Fruit fly (Drosophila melanogaster) whole organism, embryonic: ENCODE results near the gene CG46465.
A peak's percentile ranks its signal among the peaks of the same experiment; 100 is the strongest.

Experiments
- Bgb ChIP-seq: fragments of 200-800 bp; sonication (Bioruptor generic); IDR thresholded peaks from 2 replicates; pipeline ENCODE4 v1.3.6; 2022; ENCODE audit warnings: missing biosample characterization, missing genetic modification characterization; ENCODE audit not compliant: partially characterized antibody
- CG10321 ChIP-seq: fragments of 200-800 bp; sonication (Bioruptor generic); IDR thresholded peaks from 2 replicates; pipeline ENCODE4 v1.3.6; 2022; ENCODE audit warnings: missing biosample characterization, missing genetic modification characterization
- CG11560 ChIP-seq: fragments of 200-800 bp; sonication (Bioruptor generic); IDR thresholded peaks from 3 replicates; pipeline ENCODE4 v1.3.6; 2022; ENCODE audit warnings: missing biosample characterization, missing genetic modification characterization
- CG12219 ChIP-seq: fragments of 200-800 bp; sonication (Bioruptor generic); optimal IDR thresholded peaks from 3 replicates; lab custom pipeline; 2018; ENCODE audit warnings: missing biosample characterization, mild to moderate bottlenecking, missing genetic modification characterization
- CG12236 ChIP-seq: fragments of 200-800 bp; sonication (Bioruptor generic); optimal IDR thresholded peaks from 2 replicates; lab custom pipeline; 2016; ENCODE audit warnings: missing biosample characterization, missing genetic modification characterization
- CG12769 ChIP-seq: fragments of 200-800 bp; sonication (Bioruptor generic); optimal IDR thresholded peaks from 2 replicates; lab custom pipeline; 2019; ENCODE audit warnings: missing biosample characterization, mild to moderate bottlenecking, missing genetic modification characterization, moderate library complexity
- CG13296 ChIP-seq: fragments of 200-800 bp; sonication (Bioruptor generic); optimal IDR thresholded peaks from 3 replicates; lab custom pipeline; 2018; ENCODE audit warnings: missing biosample characterization, mild to moderate bottlenecking, missing genetic modification characterization
- CG14667 ChIP-seq: fragments of 200-800 bp; sonication (Bioruptor generic); IDR thresholded peaks from 2 replicates; pipeline ENCODE4 v1.3.6; 2022; ENCODE audit warnings: missing biosample characterization, missing genetic modification characterization
- CG15011 ChIP-seq: fragments of 200-800 bp; sonication (Bioruptor generic); optimal IDR thresholded peaks from 3 replicates; lab custom pipeline; 2018; ENCODE audit warnings: missing biosample characterization, mild to moderate bottlenecking, missing genetic modification characterization
- CG1529 ChIP-seq: fragments of 200-800 bp; sonication (Bioruptor generic); optimal IDR thresholded peaks from 3 replicates; lab custom pipeline; 2018; ENCODE audit warnings: missing biosample characterization, missing genetic modification characterization
- CG15601 ChIP-seq: fragments of 200-800 bp; sonication (Bioruptor generic); optimal IDR thresholded peaks from 3 replicates; lab custom pipeline; 2019; ENCODE audit warnings: missing biosample characterization, mild to moderate bottlenecking, missing genetic modification characterization, moderate library complexity
- CG17186 ChIP-seq: fragments of 200-800 bp; sonication (Bioruptor generic); optimal IDR thresholded peaks from 3 replicates; lab custom pipeline; 2017; ENCODE audit warnings: missing biosample characterization, missing genetic modification reagents, missing genetic modification characterization
- CG17385 ChIP-seq: fragments of 200-800 bp; sonication (Bioruptor generic); optimal IDR thresholded peaks from 3 replicates; lab custom pipeline; 2018; ENCODE audit warnings: missing biosample characterization, mild to moderate bottlenecking, missing genetic modification characterization
- CG2199 ChIP-seq: fragments of 200-800 bp; sonication (Bioruptor generic); IDR thresholded peaks from 3 replicates; pipeline ENCODE4 v1.3.6; 2022; ENCODE audit warnings: missing biosample characterization, missing genetic modification characterization
- CG34224 ChIP-seq: fragments of 200-800 bp; sonication (Bioruptor generic); IDR thresholded peaks from 3 replicates; pipeline ENCODE4 v1.3.6; 2022; ENCODE audit warnings: missing biosample characterization, missing genetic modification characterization; ENCODE audit not compliant: partially characterized antibody
- CG4424 ChIP-seq: fragments of 200-800 bp; sonication (Bioruptor generic); optimal IDR thresholded peaks from 3 replicates; lab custom pipeline; 2016; ENCODE audit warnings: missing biosample characterization, missing genetic modification characterization
- CG8478 ChIP-seq: fragments of >200 bp; optimal IDR thresholded peaks from 2 replicates; lab custom pipeline; 2018
- CG9437 ChIP-seq: fragments of 200-800 bp; sonication (Bioruptor generic); optimal IDR thresholded peaks from 2 replicates; lab custom pipeline; 2018; ENCODE audit warnings: missing biosample characterization, mild to moderate bottlenecking, missing genetic modification characterization
- CkIIα-i1 ChIP-seq: fragments of 200-800 bp; sonication (Bioruptor generic); IDR thresholded peaks from 2 replicates; pipeline ENCODE4 v1.3.6; 2022; ENCODE audit warnings: missing biosample characterization, missing genetic modification characterization
- D19B ChIP-seq: fragments of 200-800 bp; sonication (Bioruptor generic); optimal IDR thresholded peaks from 2 replicates; lab custom pipeline; 2017; ENCODE audit warnings: missing biosample characterization, mild to moderate bottlenecking, missing genetic modification characterization
- Doc2 ChIP-seq: fragments of 200-800 bp; sonication (Bioruptor generic); IDR thresholded peaks from 2 replicates; pipeline ENCODE4 v1.3.6; 2022; ENCODE audit warnings: missing biosample characterization, missing genetic modification characterization
- Lhr ChIP-seq: fragments of 200-800 bp; sonication (Bioruptor generic); optimal IDR thresholded peaks from 3 replicates; lab custom pipeline; 2017; ENCODE audit warnings: mild to moderate bottlenecking, missing biosample characterization, missing genetic modification reagents, missing genetic modification characterization
- Lim3 ChIP-seq: fragments of 200-800 bp; sonication (Bioruptor generic); IDR thresholded peaks from 2 replicates; pipeline ENCODE4 v1.3.6; 2022; ENCODE audit warnings: missing biosample characterization, missing genetic modification characterization
- Lpt ChIP-seq: fragments of >200 bp; optimal IDR thresholded peaks from 2 replicates; lab custom pipeline; 2018; ENCODE audit warnings: missing biosample characterization, missing genetic modification characterization
- Mad ChIP-seq: fragments of 200-800 bp; sonication (Bioruptor generic); optimal IDR thresholded peaks from 2 replicates; lab custom pipeline; 2016; ENCODE audit warnings: missing biosample characterization, missing genetic modification characterization
- Neu2 ChIP-seq: fragments of 200-800 bp; sonication (Bioruptor generic); optimal IDR thresholded peaks from 3 replicates; lab custom pipeline; 2016; ENCODE audit warnings: missing biosample characterization, missing genetic modification characterization, borderline replicate concordance
- Poxn ChIP-seq: fragments of 200-800 bp; sonication (Bioruptor generic); IDR thresholded peaks from 2 replicates; pipeline ENCODE4 v1.3.6; 2022; ENCODE audit warnings: missing biosample characterization, missing genetic modification characterization
- Ravus ChIP-seq: fragments of 200-800 bp; sonication (Bioruptor generic); IDR thresholded peaks from 2 replicates; pipeline ENCODE4 v1.3.6; 2022; ENCODE audit warnings: missing biosample characterization, missing genetic modification characterization
- Rx ChIP-seq: fragments of 200-800 bp; sonication (Bioruptor generic); IDR thresholded peaks from 2 replicates; pipeline ENCODE4 v1.3.6; 2022; ENCODE audit warnings: missing biosample characterization, missing genetic modification characterization
- YL-1 ChIP-seq: fragments of 200-800 bp; sonication (Bioruptor generic); optimal IDR thresholded peaks from 3 replicates; lab custom pipeline; 2017; ENCODE audit warnings: missing biosample characterization, mild to moderate bottlenecking, missing genetic modification characterization
- amos ChIP-seq: fragments of 200-800 bp; sonication (Bioruptor generic); IDR thresholded peaks from 2 replicates; pipeline ENCODE4 v1.3.6; 2022; ENCODE audit warnings: missing biosample characterization, missing genetic modification characterization; ENCODE audit not compliant: partially characterized antibody
- ase ChIP-seq: fragments of 200-800 bp; sonication (Bioruptor generic); IDR thresholded peaks from 3 replicates; pipeline ENCODE4 v1.3.6; 2022; ENCODE audit warnings: missing biosample characterization, missing genetic modification characterization
- bcd ChIP-seq: fragments of 200-800 bp; sonication (Bioruptor generic); optimal IDR thresholded peaks from 2 replicates; lab custom pipeline; 2017; ENCODE audit warnings: missing biosample characterization, mild to moderate bottlenecking, missing genetic modification characterization
- cas ChIP-seq: fragments of 200-800 bp; sonication (Bioruptor generic); IDR thresholded peaks from 2 replicates; pipeline ENCODE4 v1.3.6; 2022; ENCODE audit warnings: missing biosample characterization, missing genetic modification characterization
- chif ChIP-seq, 2 experiments: fragments of 200-800 bp; sonication (Bioruptor generic); optimal IDR thresholded peaks; 3 replicates each; lab custom pipeline; 2016; ENCODE audit warnings: missing biosample characterization in 2 of 2, missing genetic modification characterization in 2 of 2
- crc ChIP-seq: fragments of 200-800 bp; sonication (Bioruptor generic); optimal IDR thresholded peaks from 2 replicates; lab custom pipeline; 2016; ENCODE audit warnings: missing biosample characterization, missing genetic modification characterization
- dysf ChIP-seq: fragments of 200-800 bp; sonication (Bioruptor generic); IDR thresholded peaks from 3 replicates; pipeline ENCODE4 v1.3.6; 2022; ENCODE audit warnings: missing biosample characterization, missing genetic modification characterization
- eve ChIP-seq, 2 experiments: fragments of >200 bp; optimal IDR thresholded peaks; 2 replicates each; lab custom pipeline; 2017; ENCODE audit warnings: missing biosample characterization in 2 of 2, missing genetic modification characterization in 2 of 2
- gcm ChIP-seq: fragments of 200-800 bp; sonication (Bioruptor generic); optimal IDR thresholded peaks from 2 replicates; lab custom pipeline; 2019; ENCODE audit warnings: missing biosample characterization, mild to moderate bottlenecking, missing genetic modification characterization, moderate library complexity
- hbn ChIP-seq: fragments of 200-800 bp; sonication (Bioruptor generic); IDR thresholded peaks from 2 replicates; pipeline ENCODE4 v1.3.6; 2022; ENCODE audit warnings: missing biosample characterization, missing genetic modification characterization; ENCODE audit not compliant: partially characterized antibody
- knrl ChIP-seq: fragments of 200-800 bp; sonication (Bioruptor generic); IDR thresholded peaks from 3 replicates; pipeline ENCODE4 v1.3.6; 2022; ENCODE audit warnings: missing biosample characterization, missing genetic modification characterization; ENCODE audit not compliant: partially characterized antibody
- lilli ChIP-seq: fragments of 200-800 bp; sonication (Bioruptor generic); optimal IDR thresholded peaks from 3 replicates; lab custom pipeline; 2016; ENCODE audit warnings: missing biosample characterization, missing genetic modification characterization
- mirr ChIP-seq: fragments of 200-800 bp; sonication (Bioruptor generic); optimal IDR thresholded peaks from 3 replicates; lab custom pipeline; 2018; ENCODE audit warnings: missing biosample characterization, mild to moderate bottlenecking, missing genetic modification characterization
- otp ChIP-seq: fragments of 200-800 bp; sonication (Bioruptor generic); IDR thresholded peaks from 3 replicates; pipeline ENCODE4, ENCODE4 v1.3.6; 2022; ENCODE audit warnings: missing biosample characterization, missing genetic modification characterization
- pita ChIP-seq: fragments of 200-800 bp; sonication (Bioruptor generic); optimal IDR thresholded peaks from 2 replicates; lab custom pipeline; 2017; ENCODE audit warnings: missing biosample characterization, mild to moderate bottlenecking, missing genetic modification characterization
- salm ChIP-seq: fragments of 200-800 bp; sonication (Bioruptor generic); optimal IDR thresholded peaks from 2 replicates; lab custom pipeline; 2018; ENCODE audit warnings: missing biosample characterization, mild to moderate bottlenecking, missing genetic modification characterization
- sna ChIP-seq: fragments of 200-800 bp; sonication (Bioruptor generic); IDR thresholded peaks from 2 replicates; pipeline ENCODE4 v1.3.6; 2022; ENCODE audit warnings: missing biosample characterization, missing genetic modification characterization; ENCODE audit not compliant: partially characterized antibody
- sug ChIP-seq: fragments of 200-800 bp; optimal IDR thresholded peaks from 2 replicates; lab custom pipeline; 2019; ENCODE audit warnings: missing biosample characterization, mild to moderate bottlenecking, missing genetic modification characterization, moderate library complexity
- toy ChIP-seq: fragments of 200-800 bp; sonication (Bioruptor generic); IDR thresholded peaks from 2 replicates; pipeline ENCODE4 v1.3.6; 2022; ENCODE audit warnings: missing biosample characterization, missing genetic modification characterization
- zf30C ChIP-seq: fragments of 200-800 bp; sonication (Bioruptor generic); optimal IDR thresholded peaks from 3 replicates; lab custom pipeline; 2018; ENCODE audit warnings: missing biosample characterization, mild to moderate bottlenecking, missing genetic modification characterization

The CG46465 gene

dm6 chr2L:19023972-19024743 is 31.9 kb downstream of the CG46465 start (continued):
- peak; percentile 5 for TF ChIP-seq YL-1 (GFP tag; lab: Kevin White, UChicago)
- peak; percentile 54 for TF ChIP-seq CG12219 (GFP tag; lab: Kevin White, UChicago)
- TF ChIP-seq pita: no peak
- TF ChIP-seq Bgb (GFP tag; lab: Robert Waterston, UW): no peak; the same call in 1 of the 2 replicates
- TF ChIP-seq ase (GFP tag; lab: Robert Waterston, UW): no peak
- no peak for TF ChIP-seq Lim3 (GFP tag; lab: Robert Waterston, UW)
- TF ChIP-seq Lpt: no peak
- TF ChIP-seq zf30C (GFP tag; lab: Kevin White, UChicago): peak; percentile 51
- TF ChIP-seq cas (GFP tag; lab: Robert Waterston, UW): no peak
- TF ChIP-seq CG15011 (GFP tag; lab: Kevin White, UChicago): peak; percentile 48
- TF ChIP-seq CkIIα-i1 (GFP tag; lab: Robert Waterston, UW): no peak
- TF ChIP-seq Poxn (GFP tag; lab: Robert Waterston, UW): no peak
- no peak for TF ChIP-seq Doc2 (GFP tag; lab: Robert Waterston, UW)
- peak; percentile 62 for TF ChIP-seq mirr (GFP tag; lab: Kevin White, UChicago)
- no peak for TF ChIP-seq CG10321 (GFP tag; lab: Robert Waterston, UW)
- no peak for TF ChIP-seq CG8478 (lab: Kevin White, UChicago)
- no peak; the same call in 2 of the 3 replicates for TF ChIP-seq knrl (GFP tag; lab: Robert Waterston, UW)
- TF ChIP-seq eve (GFP tag; optimal IDR thresholded peaks at IDR 0.05; lab: Kevin White, UChicago): no peak
- TF ChIP-seq CG12236 (GFP tag; lab: Kevin White, UChicago): no peak
- no peak for TF ChIP-seq otp
- TF ChIP-seq gcm (GFP tag; lab: Kevin White, UChicago): peak; percentile 57
- TF ChIP-seq lilli: peak; percentile 50
- no peak for TF ChIP-seq Lhr (GFP tag; lab: Kevin White, UChicago)
- peak; percentile 61 for TF ChIP-seq CG12769 (tag; lab: Kevin White, UChicago)
- no peak for TF ChIP-seq CG11560 (tag; lab: Robert Waterston, UW)
- no peak for TF ChIP-seq amos (GFP tag; lab: Robert Waterston, UW)
- TF ChIP-seq Rx (GFP tag; lab: Robert Waterston, UW): no peak
- no peak for TF ChIP-seq Mad (GFP tag; lab: Kevin White, UChicago)
- no peak for TF ChIP-seq CG2199 (GFP tag; lab: Robert Waterston, UW)
- TF ChIP-seq CG9437 (GFP tag; lab: Kevin White, UChicago): peak; percentile 62
- TF ChIP-seq salm (tag; lab: Kevin White, UChicago): no peak
- TF ChIP-seq crc (GFP tag; lab: Kevin White, UChicago): no peak
- peak; percentile 72; the same call in 2 of the 3 replicates for TF ChIP-seq dysf (GFP tag; lab: Robert Waterston, UW)
- peak; percentile 30 for TF ChIP-seq CG1529 (GFP tag; lab: Kevin White, UChicago)
- TF ChIP-seq CG34224 (GFP tag; lab: Robert Waterston, UW): no peak
- TF ChIP-seq Ravus (GFP tag; lab: Robert Waterston, UW): no peak
- TF ChIP-seq CG13296 (GFP tag; lab: Kevin White, UChicago): peak; percentile 85
- TF ChIP-seq Neu2: no peak
- no peak for TF ChIP-seq sna (GFP tag; lab: Robert Waterston, UW)
- no peak for TF ChIP-seq hbn (GFP tag; lab: Robert Waterston, UW)
- peak; percentile 21; the same call in 1 of the 2 replicates for TF ChIP-seq CG14667 (GFP tag; lab: Robert Waterston, UW)
- peak; percentile 76 for TF ChIP-seq CG17385 (GFP tag; lab: Kevin White, UChicago)
- peak; percentile 43 for TF ChIP-seq CG4424 (GFP tag; lab: Kevin White, UChicago)
- 0 out of 2 replicates have a peak, but pooled peaks have one; percentile 11 for TF ChIP-seq toy (GFP tag; lab: Robert Waterston, UW)
- TF ChIP-seq D19B (GFP tag; lab: Kevin White, UChicago): peak; percentile 38
- peak; percentile 72 for TF ChIP-seq CG15601 (tag; lab: Kevin White, UChicago)
- peak; percentile 66 for TF ChIP-seq bcd (GFP tag; lab: Kevin White, UChicago)
- no peak for TF ChIP-seq CG17186 (GFP tag; lab: Kevin White, UChicago)
- TF ChIP-seq sug: peak; percentile 67
- TF ChIP-seq chif (GFP tag; optimal IDR thresholded peaks at IDR 0.05; lab: Kevin White, UChicago): no peak
